Worm (Caenorhabditis elegans): ENCODE data around the gene F17C11.12.

ce11 chrV:10898107-10898506, 38.6 kb downstream of the F17C11.12 start, which contains the start of gene F32D8.7:
- no peak for TF ChIP-seq ztf-23 (GFP tag; IDR thresholded peaks at IDR 0.05)
- TF ChIP-seq tab-1 (GFP tag; IDR thresholded peaks at IDR 0.05) = no peak
- no peak for TF ChIP-seq flt-1 (GFP tag; IDR thresholded peaks at IDR 0.05)
- TF ChIP-seq cog-1 (tag; optimal IDR thresholded peaks at IDR 0.05) = no peak
- no peak for TF ChIP-seq ref-1 (GFP tag; conservative IDR thresholded peaks at IDR 0.05)
- TF ChIP-seq klf-2 (GFP tag; conservative IDR thresholded peaks at IDR 0.05) = no peak
- no peak for TF ChIP-seq T22C8.4 (GFP tag; IDR thresholded peaks at IDR 0.05)
- TF ChIP-seq ztf-29 (GFP tag; IDR thresholded peaks at IDR 0.05) = no peak
- TF ChIP-seq med-1 (GFP tag; optimal IDR thresholded peaks at IDR 0.05; ENCODE audit: insufficient read depth) = no peak

All from whole organism, midembryonic.